Fruit fly (Drosophila melanogaster) Kc167 (cell line): ENCODE measurements around the gene CG7275.

Experiments used
- Myc ChIP-seq: fragments of >200 bp; optimal IDR thresholded peaks from 2 replicates; lab custom pipeline; 2017; ENCODE audit warnings: missing external identifiers
- Sin3A ChIP-seq: fragments of >200 bp; optimal IDR thresholded peaks from 2 replicates; lab custom pipeline; 2018; ENCODE audit warnings: missing external identifiers
- h ChIP-seq: fragments of >200 bp; optimal IDR thresholded peaks from 3 replicates; lab custom pipeline; 2018; ENCODE audit warnings: missing external identifiers
- insv ChIP-seq: fragments of >200 bp; optimal IDR thresholded peaks from 3 replicates; lab custom pipeline; 2018; ENCODE audit warnings: missing external identifiers
- psq ChIP-seq: fragments of >200 bp; optimal IDR thresholded peaks from 2 replicates; lab custom pipeline; 2017; ENCODE audit warnings: missing external identifiers
- ttk ChIP-seq: sonication (Bioruptor generic); optimal IDR thresholded peaks from 2 replicates; lab custom pipeline; 2017; ENCODE audit warnings: missing external identifiers

The CG7275 gene

DNA sequence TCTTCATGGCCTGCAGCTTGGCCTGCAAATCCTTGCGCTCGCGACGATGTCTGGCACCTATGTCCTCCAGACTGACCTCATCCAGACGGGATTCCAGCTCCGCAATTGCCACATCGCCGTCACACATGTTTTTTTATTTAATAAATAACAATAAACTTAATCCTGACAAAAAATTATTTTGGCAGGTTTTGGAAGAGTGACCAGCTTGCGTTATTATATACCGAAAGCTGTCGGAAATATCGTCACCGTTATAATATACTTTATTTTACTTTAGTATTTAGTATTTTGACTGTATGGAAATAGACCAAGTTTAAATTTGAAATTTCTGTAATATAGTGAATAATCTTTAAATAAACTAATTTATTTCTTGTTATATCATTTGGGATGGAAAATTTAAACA, 5.9 kb downstream of the CG7275 start, which contains the start of gene CG7857:
CG7857 (minus strand) TSS at position 208 of the 400 bp plus-strand sequence.
- TF ChIP-seq insv (no peak), Sin3A (no peak), psq (lab: Kevin White, UChicago) (no peak), ttk (lab: Kevin White, UChicago) (no peak), Myc (no peak), h (lab: Kevin White, UChicago) (no peak)

DNA sequence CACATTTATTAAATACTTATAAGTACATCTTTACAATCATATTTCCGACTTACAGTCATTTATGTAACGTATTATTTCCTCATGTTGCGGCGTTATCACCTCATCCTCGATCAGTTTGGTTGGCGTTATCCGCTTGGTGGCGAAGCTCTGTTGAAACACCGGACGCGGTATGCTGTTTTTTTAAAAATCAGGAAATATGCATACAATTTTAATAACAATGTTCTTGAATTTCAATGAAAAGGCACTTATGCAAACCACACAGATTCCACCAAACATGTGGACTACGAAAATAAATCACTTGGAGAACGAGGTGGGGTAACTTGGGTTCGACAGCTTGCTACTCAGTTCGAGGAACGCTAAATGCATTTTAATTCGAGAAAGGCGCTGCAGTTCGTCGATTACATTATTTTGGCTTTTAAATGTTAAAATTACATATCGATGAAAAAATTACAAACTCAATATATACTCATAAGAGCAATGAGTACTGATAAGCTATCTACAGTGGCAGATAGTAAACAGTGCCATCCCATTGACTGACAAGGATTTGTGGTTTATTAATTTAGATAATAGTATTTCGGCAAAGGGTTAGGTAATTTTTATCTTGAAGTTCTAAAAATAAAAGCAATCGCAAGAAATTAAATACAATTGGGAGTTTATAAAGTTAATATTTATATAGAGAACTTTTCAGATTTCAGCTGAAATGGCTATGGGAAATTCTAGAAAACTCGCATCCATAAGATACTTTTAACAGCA, 7.6 kb downstream of the CG7275 start:
- TF ChIP-seq Myc = no peak

DNA sequence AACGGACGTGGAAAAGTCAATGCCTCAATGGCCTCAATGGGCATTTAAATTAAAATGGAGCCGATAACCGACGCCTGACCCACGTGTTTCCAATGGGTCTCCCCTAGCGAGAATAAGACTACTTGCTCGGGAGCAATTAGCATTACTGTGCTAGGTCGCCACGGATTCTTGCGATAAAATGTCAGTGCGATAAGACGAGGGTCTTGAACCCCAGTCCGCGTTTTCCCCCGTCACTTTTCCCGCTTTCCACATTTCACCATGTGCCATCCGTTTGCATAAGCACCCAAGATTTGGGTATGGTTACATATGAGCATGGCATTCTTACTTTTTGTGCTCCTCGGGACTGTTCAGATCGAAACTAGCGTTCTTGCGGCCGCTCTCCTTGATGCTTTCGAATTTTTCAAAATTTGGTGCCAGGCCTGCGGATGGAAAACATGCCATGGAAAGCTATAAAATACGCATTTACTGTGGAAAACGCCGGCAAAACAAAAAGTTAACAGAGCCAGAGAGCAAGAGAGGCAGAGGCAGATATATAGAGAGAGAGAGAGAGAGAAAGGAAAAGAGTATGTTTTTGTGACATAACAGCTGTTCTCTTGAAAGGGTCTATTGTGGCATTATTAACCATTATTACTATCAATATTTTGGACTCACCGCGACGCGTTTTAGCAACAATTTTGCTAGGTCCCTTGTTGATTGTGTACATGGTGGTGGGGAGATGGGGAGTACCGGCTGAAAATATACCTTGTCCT, 8.6 kb downstream of the CG7275 start:
- TF ChIP-seq h (lab: Kevin White, UChicago) = no peak
- TF ChIP-seq ttk (lab: Kevin White, UChicago) = no peak
- no peak for TF ChIP-seq Sin3A
- no peak for TF ChIP-seq psq (lab: Kevin White, UChicago)
- no peak for TF ChIP-seq Myc

DNA sequence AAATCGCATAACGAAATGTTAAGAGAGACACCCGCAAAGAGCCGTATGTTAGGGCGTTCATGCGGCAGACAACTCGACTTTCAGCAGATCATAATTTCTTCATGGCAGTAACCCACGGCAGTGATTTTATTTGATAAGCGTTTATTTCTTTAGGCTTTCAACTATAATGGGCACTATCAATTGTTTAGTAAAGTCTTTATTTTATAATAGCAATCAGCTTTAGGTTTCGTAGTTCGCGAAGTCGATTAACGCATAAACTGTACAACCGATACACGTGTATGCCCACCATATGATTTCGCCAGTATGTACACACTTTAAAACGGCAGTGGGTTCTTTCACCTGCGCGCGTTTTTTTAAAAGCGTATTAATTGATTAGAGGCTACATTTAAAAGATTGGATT, 9.5 kb downstream of the CG7275 start, which contains the start of gene CG7841:
CG7841 (minus strand) TSS at position 20 of the 400 bp plus-strand sequence.
- TF ChIP-seq psq (lab: Kevin White, UChicago) = no peak
- no peak for TF ChIP-seq ttk (lab: Kevin White, UChicago)
- no peak for TF ChIP-seq insv
- TF ChIP-seq h (lab: Kevin White, UChicago) = no peak
- no peak for TF ChIP-seq Myc
- TF ChIP-seq Sin3A = no peak

DNA sequence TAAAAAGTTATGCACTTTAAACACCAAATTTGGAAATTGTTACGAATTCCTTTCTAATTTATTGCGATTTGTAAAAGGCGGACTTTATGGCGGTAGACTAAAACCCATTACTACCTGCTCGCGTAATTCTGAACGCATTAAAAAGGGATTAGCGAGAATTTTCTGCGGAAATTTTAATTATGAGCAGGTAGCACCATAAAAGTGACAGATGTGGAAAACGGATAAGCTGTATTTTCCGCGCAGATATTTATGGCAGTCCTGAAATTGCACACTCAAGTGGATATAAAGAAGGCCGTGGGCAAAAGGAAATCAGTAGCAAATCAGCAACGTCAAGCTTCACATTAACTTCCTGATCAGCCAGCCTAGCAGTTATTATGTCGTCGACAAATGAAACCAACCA, 10.0 kb downstream of the CG7275 start, which contains the start of gene Z600:
Z600 (plus strand) TSS at position 312 of the 400 bp plus-strand sequence.
- TF ChIP-seq h (lab: Kevin White, UChicago) (no peak), Sin3A (no peak), ttk (lab: Kevin White, UChicago) (no peak), psq (lab: Kevin White, UChicago) (no peak), insv (no peak), Myc (no peak)

DNA sequence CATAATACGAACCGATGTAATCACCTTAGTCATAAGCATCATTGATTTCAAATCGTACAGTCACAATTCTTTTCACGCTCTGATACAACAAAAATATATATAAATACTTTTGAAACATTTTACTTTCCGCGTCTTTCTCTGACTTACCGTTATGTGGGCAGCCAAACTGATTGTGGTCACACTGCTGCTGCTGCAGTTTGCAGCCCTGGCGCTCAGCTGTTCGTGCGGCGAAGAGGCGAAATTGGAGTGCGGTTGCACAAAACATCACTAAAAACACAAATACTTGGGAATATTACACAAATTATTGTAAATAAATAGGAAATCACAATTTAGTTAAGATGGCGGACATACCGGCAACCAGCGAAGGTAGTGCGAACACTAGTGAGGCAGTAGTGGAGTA, 10.6 kb downstream of the CG7275 start, which contains the start of the genes gdl and gdl-ORF39:
gdl (plus strand) TSS at position 48 of the 400 bp plus-strand sequence.
gdl-ORF39 (plus strand) TSS at position 48 of the 400 bp plus-strand sequence.
- TF ChIP-seq Sin3A (no peak), h (lab: Kevin White, UChicago) (no peak), psq (lab: Kevin White, UChicago) (no peak), Myc (no peak), ttk (lab: Kevin White, UChicago) (no peak), insv (no peak)

DNA sequence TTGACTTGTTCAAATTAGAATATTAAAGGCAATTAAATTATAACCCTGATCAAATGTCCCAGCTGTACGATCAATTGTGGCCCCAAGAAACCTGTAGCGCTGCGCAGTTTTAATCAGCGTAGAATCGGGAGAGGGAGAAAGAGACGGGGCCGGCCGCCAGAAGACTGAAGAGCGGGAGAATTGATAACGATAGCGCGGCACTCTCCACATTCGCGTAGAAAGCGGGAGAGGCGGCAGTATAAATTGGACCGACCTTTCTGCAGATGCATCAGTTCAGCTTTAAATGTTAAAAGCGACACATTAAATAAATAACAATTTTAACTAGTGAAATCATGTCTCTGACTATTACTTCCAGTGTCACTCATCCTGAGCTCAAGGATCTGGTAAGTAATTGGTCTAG, 12.0 kb downstream of the CG7275 start, which contains the start of gene MsrA:
MsrA (plus strand) TSS at position 266 of the 400 bp plus-strand sequence.
- TF ChIP-seq Sin3A (no peak), psq (lab: Kevin White, UChicago) (no peak), h (lab: Kevin White, UChicago) (no peak), ttk (lab: Kevin White, UChicago) (no peak), Myc (no peak), insv (no peak)

DNA sequence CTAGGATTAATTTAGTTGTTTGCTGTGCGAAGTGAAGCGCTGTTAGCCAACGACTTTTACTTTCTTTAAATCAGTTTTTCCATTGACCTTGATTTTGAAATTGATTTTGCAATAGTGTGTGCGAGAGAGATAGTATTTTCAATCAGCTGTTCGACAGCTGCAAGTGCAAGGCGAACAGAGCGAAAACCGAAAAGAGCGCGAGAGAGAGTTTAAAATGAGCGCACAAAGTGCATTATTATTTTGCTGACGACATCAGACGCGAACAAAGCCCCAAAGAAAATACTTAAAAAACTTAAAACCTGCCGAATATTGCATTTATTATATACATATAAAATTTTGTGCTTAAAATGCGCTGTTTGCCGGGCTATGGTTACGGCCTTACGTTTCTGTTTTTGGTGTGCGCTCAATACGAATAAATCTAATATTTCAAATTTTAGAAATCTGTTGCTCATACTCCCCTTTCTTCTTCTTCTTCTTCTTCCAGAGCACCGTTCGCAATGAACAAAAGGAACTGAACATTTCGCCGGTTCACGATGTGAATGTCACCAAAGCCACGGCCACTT, 13.0 kb downstream of the CG7275 start:
- TF ChIP-seq h (lab: Kevin White, UChicago) = no peak

DNA sequence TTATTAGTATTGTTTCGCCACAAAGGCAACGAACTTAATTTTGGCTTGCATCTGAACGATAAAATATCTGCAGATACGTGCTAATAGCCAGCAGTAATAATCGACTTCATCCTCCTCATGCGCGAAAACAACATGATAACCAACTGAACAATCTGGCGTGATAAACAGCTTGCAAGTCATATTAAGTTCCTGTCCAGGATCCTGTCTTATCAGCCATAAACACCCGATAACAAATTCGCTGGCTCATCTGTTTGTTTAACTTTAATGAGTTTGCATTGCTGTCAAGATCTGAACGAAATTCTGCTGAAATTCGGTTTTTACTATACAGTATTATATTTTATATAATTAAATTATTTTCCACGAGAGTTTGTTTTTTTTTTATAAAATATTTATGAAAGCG, 14.5 kb downstream of the CG7275 start:
- TF ChIP-seq Myc = no peak
- no peak for TF ChIP-seq psq (lab: Kevin White, UChicago)
- no peak for TF ChIP-seq ttk (lab: Kevin White, UChicago)
- no peak for TF ChIP-seq Sin3A
- TF ChIP-seq insv = no peak

DNA sequence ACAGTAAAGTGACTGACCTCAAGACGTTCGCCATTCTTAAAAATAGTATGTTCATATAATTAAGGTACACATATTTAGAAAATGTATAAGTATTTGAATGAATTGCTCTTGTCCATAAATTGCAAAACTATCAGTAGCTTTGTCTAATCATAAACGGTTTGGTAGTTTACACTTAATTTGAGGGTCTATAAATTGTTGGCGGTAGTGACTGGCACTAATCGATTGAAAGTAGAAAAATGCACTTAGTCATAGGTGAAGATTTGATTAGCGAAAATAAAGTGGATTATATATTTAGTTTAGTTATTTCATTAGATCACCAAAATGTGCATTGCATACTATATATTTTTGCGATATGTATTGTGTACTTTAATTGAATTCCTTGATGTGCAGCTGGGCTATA, 15.0 kb downstream of the CG7275 start:
- no peak for TF ChIP-seq h (lab: Kevin White, UChicago)
- TF ChIP-seq psq (lab: Kevin White, UChicago) = no peak
- no peak for TF ChIP-seq insv
- TF ChIP-seq ttk (lab: Kevin White, UChicago) = no peak
- TF ChIP-seq Myc = no peak
- TF ChIP-seq Sin3A = no peak

DNA sequence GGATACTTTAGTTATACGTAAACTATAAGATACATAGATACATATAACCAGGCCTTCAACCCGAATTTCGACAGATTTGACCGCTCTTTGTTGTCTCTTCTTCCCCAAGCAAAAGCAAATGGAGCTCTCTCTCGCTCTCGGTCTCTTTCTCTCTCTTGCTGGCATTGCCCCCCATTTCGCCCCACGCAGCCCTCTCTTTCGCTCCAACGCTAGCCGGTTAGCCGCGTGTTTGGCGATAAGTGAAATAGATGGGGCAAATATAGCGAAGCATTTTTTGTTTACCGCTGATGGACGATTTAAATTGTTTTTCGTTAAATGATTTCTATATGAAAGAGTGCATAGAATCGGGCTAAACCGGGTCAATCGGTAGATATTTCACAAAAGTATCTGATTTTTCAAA, 15.6 kb downstream of the CG7275 start:
- no peak for TF ChIP-seq Myc
- TF ChIP-seq ttk (lab: Kevin White, UChicago) = no peak
- TF ChIP-seq h (lab: Kevin White, UChicago) = no peak
- no peak for TF ChIP-seq insv
- TF ChIP-seq Sin3A = no peak
- TF ChIP-seq psq (lab: Kevin White, UChicago) = no peak

DNA sequence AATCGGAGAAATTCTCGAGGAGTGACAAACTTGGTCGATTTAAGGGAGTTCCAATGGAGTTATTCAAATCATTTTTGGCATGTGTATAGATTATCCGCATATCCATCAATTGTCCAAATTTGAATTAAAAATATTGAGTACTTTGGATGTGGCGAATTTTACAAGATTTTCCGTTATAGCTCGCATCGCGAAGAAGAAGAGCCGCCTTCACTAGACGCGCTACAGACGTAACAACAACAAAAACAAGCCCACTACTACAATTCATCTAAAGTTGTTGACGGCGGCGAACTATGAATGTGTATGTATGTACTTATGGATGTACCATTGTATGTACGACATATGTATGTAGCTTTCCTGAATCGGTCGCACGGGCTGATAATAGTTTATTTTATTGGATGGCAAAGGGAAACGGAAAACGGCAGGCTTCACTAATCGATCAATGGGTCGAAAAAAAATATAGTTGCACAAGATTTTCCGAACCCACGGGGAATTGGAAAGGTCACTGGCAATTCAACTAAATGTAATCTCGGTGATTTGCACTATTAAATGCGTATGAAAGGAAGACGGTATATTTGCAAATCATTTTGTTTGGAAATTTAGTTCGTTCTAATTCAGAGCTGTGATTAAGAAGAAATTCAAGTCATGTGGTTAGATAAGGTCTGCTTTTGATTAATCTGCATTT, 16.2 kb downstream of the CG7275 start:
- no peak for TF ChIP-seq ttk (lab: Kevin White, UChicago)
- TF ChIP-seq h (lab: Kevin White, UChicago) = no peak
- TF ChIP-seq Myc = no peak
